Worm (Caenorhabditis elegans) whole organism, L4 larva: ENCODE data around the gene K02A6.3.

Experiments
- aha-1 ChIP-seq: fragments of 150-350 bp; peaks from one replicate; lab custom pipeline; 2014; ENCODE audit warnings: missing biosample characterization, missing genetic modification characterization
- ceh-28 ChIP-seq: fragments of 150-350 bp; optimal IDR thresholded peaks from 2 replicates; lab custom pipeline; 2014; ENCODE audit warnings: missing biosample characterization, missing genetic modification reagents, missing genetic modification characterization
- ces-1 ChIP-seq: fragments of 150-350 bp; sonication (generic microtip); optimal IDR thresholded peaks from 4 replicates; lab custom pipeline; 2014; ENCODE audit warnings: missing biosample characterization, missing genetic modification reagents, missing genetic modification characterization
- mep-1 ChIP-seq: fragments of 150-350 bp; sonication (generic microtip); optimal IDR thresholded peaks from 3 replicates; lab custom pipeline; 2014; ENCODE audit warnings: missing biosample characterization, missing genetic modification characterization
- nhr-237 ChIP-seq: sonication (generic microtip); optimal IDR thresholded peaks from 2 replicates; lab custom pipeline; 2017; ENCODE audit warnings: missing biosample characterization, missing genetic modification characterization
- spr-3 ChIP-seq: fragments of 200-800 bp; sonication (Bioruptor generic); optimal IDR thresholded peaks from 2 replicates; lab custom pipeline; 2018; ENCODE audit warnings: mild to moderate bottlenecking, missing genetic modification characterization, missing compliant biosample characterization
- unc-39 ChIP-seq: sonication (generic microtip); optimal IDR thresholded peaks from 2 replicates; lab custom pipeline; 2017; ENCODE audit warnings: missing biosample characterization, missing genetic modification characterization

ce11 chrX:8185037-8185436 lies 46.7 kb downstream of the K02A6.3 start, which contains the start of gene C17H11.5:
- TF ChIP-seq ces-1 (GFP tag; lab: Kevin White, UChicago) (no peak), ceh-28 (tag; lab: Kevin White, UChicago) (no peak), nhr-237 (tag; lab: Kevin White, UChicago) (no peak), spr-3 (GFP tag; lab: Kevin White, UChicago) (no peak), mep-1 (tag; lab: Kevin White, UChicago) (no peak), aha-1 (tag; lab: Kevin White, UChicago) (peak; percentile 76), unc-39 (tag; lab: Kevin White, UChicago) (no peak)
